Worm (Caenorhabditis elegans): Measurements from ENCODE around the gene srh-109.
A peak's percentile ranks its signal among the peaks of the same experiment; 100 is the strongest.

- TF ChIP-seq ama-1 (optimal IDR thresholded peaks at IDR 0.05) = no peak
- TF ChIP-seq lin-15B (tag; optimal IDR thresholded peaks at IDR 0.05) = no peak
- peak; percentile 50 for TF ChIP-seq elt-2 (tag; optimal IDR thresholded peaks at IDR 0.05)
- no peak for TF ChIP-seq mdl-1 (tag; optimal IDR thresholded peaks at IDR 0.05)
- TF ChIP-seq aly-2 (tag; optimal IDR thresholded peaks at IDR 0.05) = no peak
- no peak for TF ChIP-seq nhr-237 (tag; optimal IDR thresholded peaks at IDR 0.05)
- TF ChIP-seq fos-1 (tag; optimal IDR thresholded peaks at IDR 0.05) = no peak
- no peak for TF ChIP-seq nhr-76 (tag; optimal IDR thresholded peaks at IDR 0.05)
- no peak for TF ChIP-seq nhr-11 (tag; optimal IDR thresholded peaks at IDR 0.05)
- no peak for TF ChIP-seq nhr-28 (tag; optimal IDR thresholded peaks at IDR 0.05)
- TF ChIP-seq ceh-82 (tag; optimal IDR thresholded peaks at IDR 0.05) = no peak
- TF ChIP-seq pqm-1 (tag; optimal IDR thresholded peaks at IDR 0.05) = peak; percentile 14
Measured at ce11 chrV:17258244-17258643, 38.0 kb upstream of the srh-109 start.

Data from whole organism, L3 larva.